Fruit fly (Drosophila melanogaster) whole organism, embryonic: Measurements from ENCODE around the gene CG31223.

Experiments used
- Antp ChIP-seq: fragments of 200-800 bp; sonication (Bioruptor generic); optimal IDR thresholded peaks from 3 replicates; lab custom pipeline; 2016; ENCODE audit warnings: missing biosample characterization, missing genetic modification characterization
- Blimp-1 ChIP-seq: fragments of 200-800 bp; sonication (Bioruptor generic); optimal IDR thresholded peaks from 3 replicates; lab custom pipeline; 2018; ENCODE audit warnings: missing biosample characterization, missing genetic modification characterization, mild to moderate bottlenecking, moderate library complexity, missing genetic modification reagents
- CG10959 ChIP-seq: fragments of 200-800 bp; sonication (Bioruptor generic); IDR thresholded peaks from 2 replicates; pipeline ENCODE4 v1.3.6; 2022; ENCODE audit warnings: missing biosample characterization, missing genetic modification characterization
- CG11093 ChIP-seq: fragments of 200-800 bp; sonication (Bioruptor generic); IDR thresholded peaks from 3 replicates; pipeline ENCODE4 v1.3.6; 2022; ENCODE audit warnings: missing biosample characterization, missing genetic modification characterization
- CG11504 ChIP-seq: fragments of 200-800 bp; sonication (Bioruptor generic); optimal IDR thresholded peaks from 3 replicates; lab custom pipeline; 2019; ENCODE audit warnings: missing biosample characterization, mild to moderate bottlenecking, missing genetic modification characterization, moderate library complexity
- CG11723 ChIP-seq: fragments of 200-800 bp; sonication (Bioruptor generic); optimal IDR thresholded peaks from 2 replicates; lab custom pipeline; 2017; ENCODE audit warnings: missing biosample characterization, mild to moderate bottlenecking, missing genetic modification characterization
- CG12219 ChIP-seq: fragments of 200-800 bp; sonication (Bioruptor generic); optimal IDR thresholded peaks from 3 replicates; lab custom pipeline; 2018; ENCODE audit warnings: missing biosample characterization, mild to moderate bottlenecking, missing genetic modification characterization
- CG12659 ChIP-seq: fragments of 200-800 bp; sonication (Bioruptor generic); optimal IDR thresholded peaks from 3 replicates; lab custom pipeline; 2017; ENCODE audit warnings: mild to moderate bottlenecking, missing biosample characterization, missing genetic modification reagents, missing genetic modification characterization
- CG13287 ChIP-seq: fragments of 200-800 bp; sonication (Bioruptor generic); IDR thresholded peaks from 2 replicates; pipeline ENCODE4 v1.3.6; 2022; ENCODE audit warnings: missing biosample characterization, missing genetic modification characterization; ENCODE audit not compliant: partially characterized antibody
- CG13424 ChIP-seq: fragments of 200-800 bp; sonication (Bioruptor generic); optimal IDR thresholded peaks from 2 replicates; lab custom pipeline; 2019; ENCODE audit warnings: missing biosample characterization, mild to moderate bottlenecking, missing genetic modification characterization, moderate library complexity
- CG13775 ChIP-seq: fragments of 200-800 bp; sonication (Bioruptor generic); optimal IDR thresholded peaks from 3 replicates; lab custom pipeline; 2017; ENCODE audit warnings: missing biosample characterization, mild to moderate bottlenecking, missing genetic modification characterization
- CG14710 ChIP-seq: fragments of 200-800 bp; sonication (Bioruptor generic); optimal IDR thresholded peaks from 3 replicates; lab custom pipeline; 2019; ENCODE audit warnings: missing biosample characterization, mild to moderate bottlenecking, missing genetic modification characterization, moderate library complexity
- CG15011 ChIP-seq: fragments of 200-800 bp; sonication (Bioruptor generic); optimal IDR thresholded peaks from 3 replicates; lab custom pipeline; 2018; ENCODE audit warnings: missing biosample characterization, mild to moderate bottlenecking, missing genetic modification characterization
- CG17385 ChIP-seq: fragments of 200-800 bp; sonication (Bioruptor generic); optimal IDR thresholded peaks from 3 replicates; lab custom pipeline; 2018; ENCODE audit warnings: missing biosample characterization, mild to moderate bottlenecking, missing genetic modification characterization
- CG17912 ChIP-seq: fragments of 200-800 bp; sonication (Bioruptor generic); optimal IDR thresholded peaks from 2 replicates; lab custom pipeline; 2018; ENCODE audit warnings: missing biosample characterization, mild to moderate bottlenecking, missing genetic modification characterization
- CG18011 ChIP-seq: fragments of 200-800 bp; sonication (Bioruptor generic); optimal IDR thresholded peaks from 2 replicates; lab custom pipeline; 2017; ENCODE audit warnings: missing biosample characterization, missing genetic modification characterization, mild to moderate bottlenecking, moderate library complexity, missing genotype
- CG2199 ChIP-seq: fragments of 200-800 bp; sonication (Bioruptor generic); IDR thresholded peaks from 3 replicates; pipeline ENCODE4 v1.3.6; 2022; ENCODE audit warnings: missing biosample characterization, missing genetic modification characterization
- CG2202 ChIP-seq: fragments of 200-800 bp; sonication (Bioruptor generic); optimal IDR thresholded peaks from 2 replicates; lab custom pipeline; 2018; ENCODE audit warnings: missing biosample characterization, mild to moderate bottlenecking, missing genetic modification characterization
- CG30403 ChIP-seq: fragments of 200-800 bp; sonication (Bioruptor generic); optimal IDR thresholded peaks from 3 replicates; lab custom pipeline; 2016; ENCODE audit warnings: missing biosample characterization, missing genetic modification characterization
- CG32767 ChIP-seq: fragments of 200-800 bp; sonication (Bioruptor generic); IDR thresholded peaks from 2 replicates; pipeline ENCODE4 v1.3.6; 2022; ENCODE audit warnings: missing biosample characterization, missing genetic modification characterization
- CG3281 ChIP-seq: fragments of 200-800 bp; sonication (Bioruptor generic); optimal IDR thresholded peaks from 3 replicates; lab custom pipeline; 2017; ENCODE audit warnings: missing biosample characterization, mild to moderate bottlenecking, missing genetic modification characterization
- CG3838 ChIP-seq: fragments of 200-800 bp; sonication (Bioruptor generic); optimal IDR thresholded peaks from 3 replicates; lab custom pipeline; 2016; ENCODE audit warnings: missing biosample characterization, missing genetic modification characterization
- CG7556 ChIP-seq: fragments of 200-800 bp; sonication (Bioruptor generic); optimal IDR thresholded peaks from 2 replicates; lab custom pipeline; 2017; ENCODE audit warnings: missing biosample characterization, mild to moderate bottlenecking, missing genetic modification characterization
- CG8944 ChIP-seq: fragments of 200-800 bp; sonication (Bioruptor generic); optimal IDR thresholded peaks from 3 replicates; lab custom pipeline; 2016; ENCODE audit warnings: missing biosample characterization, missing genetic modification characterization
- Dp ChIP-seq: fragments of 200-800 bp; sonication (Bioruptor generic); optimal IDR thresholded peaks from 2 replicates; lab custom pipeline; 2018; ENCODE audit warnings: missing biosample characterization, mild to moderate bottlenecking, missing genetic modification characterization, moderate library complexity
- ERR ChIP-seq: fragments of 200-800 bp; sonication (Bioruptor generic); optimal IDR thresholded peaks from 2 replicates; lab custom pipeline; 2016; ENCODE audit warnings: missing biosample characterization, missing genetic modification characterization
- Ets97D ChIP-seq: fragments of 200-800 bp; sonication (Bioruptor generic); optimal IDR thresholded peaks from 3 replicates; lab custom pipeline; 2016; ENCODE audit warnings: missing biosample characterization, missing genetic modification characterization
- Hr39 ChIP-seq: fragments of >200 bp; optimal IDR thresholded peaks from 2 replicates; lab custom pipeline; 2017
- Mes4 ChIP-seq: fragments of 200-800 bp; sonication (Bioruptor generic); optimal IDR thresholded peaks from 2 replicates; lab custom pipeline; 2016; ENCODE audit warnings: missing biosample characterization, missing genetic modification characterization
- Nf-YB ChIP-seq: fragments of 200-800 bp; sonication (Bioruptor generic); optimal IDR thresholded peaks from 3 replicates; lab custom pipeline; 2019; ENCODE audit warnings: missing biosample characterization, mild to moderate bottlenecking, missing genetic modification characterization, moderate library complexity
- Oli ChIP-seq: fragments of 200-800 bp; sonication (Bioruptor generic); optimal IDR thresholded peaks from 2 replicates; lab custom pipeline; 2018; ENCODE audit warnings: missing biosample characterization, mild to moderate bottlenecking, missing genetic modification characterization, moderate library complexity
- Opbp ChIP-seq: fragments of 200-800 bp; sonication (Bioruptor generic); IDR thresholded peaks from 3 replicates; pipeline ENCODE4 v1.3.6; 2022; ENCODE audit warnings: missing biosample characterization, missing genetic modification characterization; ENCODE audit not compliant: partially characterized antibody
- Rx ChIP-seq: fragments of 200-800 bp; sonication (Bioruptor generic); IDR thresholded peaks from 2 replicates; pipeline ENCODE4 v1.3.6; 2022; ENCODE audit warnings: missing biosample characterization, missing genetic modification characterization
- Side ChIP-seq: fragments of 200-800 bp; sonication (Bioruptor generic); optimal IDR thresholded peaks from 2 replicates; lab custom pipeline; 2016; ENCODE audit warnings: missing biosample characterization, missing genetic modification characterization
- TFAM ChIP-seq: fragments of 200-800 bp; sonication (Bioruptor generic); optimal IDR thresholded peaks from 2 replicates; lab custom pipeline; 2017; ENCODE audit warnings: missing biosample characterization, missing genetic modification characterization, inconsistent platforms
- Tbp ChIP-seq: fragments of >200 bp; optimal IDR thresholded peaks from 2 replicates; lab custom pipeline; 2018; ENCODE audit warnings: missing biosample characterization, missing genetic modification characterization
- ase ChIP-seq: fragments of 200-800 bp; sonication (Bioruptor generic); IDR thresholded peaks from 3 replicates; pipeline ENCODE4 v1.3.6; 2022; ENCODE audit warnings: missing biosample characterization, missing genetic modification characterization
- bcd ChIP-seq: fragments of 200-800 bp; sonication (Bioruptor generic); optimal IDR thresholded peaks from 2 replicates; lab custom pipeline; 2017; ENCODE audit warnings: missing biosample characterization, mild to moderate bottlenecking, missing genetic modification characterization
- cad ChIP-seq: fragments of >200 bp; optimal IDR thresholded peaks from 2 replicates; lab custom pipeline; 2017; ENCODE audit warnings: missing biosample characterization, missing genetic modification characterization
- caup ChIP-seq: fragments of 200-800 bp; sonication (Bioruptor generic); optimal IDR thresholded peaks from 3 replicates; lab custom pipeline; 2017; ENCODE audit warnings: missing biosample characterization, mild to moderate bottlenecking, missing genetic modification characterization, moderate library complexity; ENCODE audit not compliant: severe bottlenecking
- dimm ChIP-seq: fragments of 200-800 bp; sonication (Bioruptor generic); IDR thresholded peaks from 2 replicates; pipeline ENCODE4 v1.3.6; 2022; ENCODE audit warnings: missing biosample characterization, missing genetic modification characterization
- ftz-f1 ChIP-seq: fragments of 200-800 bp; sonication (Bioruptor generic); optimal IDR thresholded peaks from 2 replicates; lab custom pipeline; 2016; ENCODE audit warnings: missing biosample characterization, missing genetic modification characterization
- fu2 ChIP-seq: fragments of 200-800 bp; sonication (Bioruptor generic); optimal IDR thresholded peaks from 2 replicates; lab custom pipeline; 2016; ENCODE audit warnings: missing biosample characterization, missing genetic modification characterization
- lilli ChIP-seq: fragments of 200-800 bp; sonication (Bioruptor generic); optimal IDR thresholded peaks from 3 replicates; lab custom pipeline; 2016; ENCODE audit warnings: missing biosample characterization, missing genetic modification characterization
- lmd ChIP-seq: fragments of 200-800 bp; sonication (Bioruptor generic); IDR thresholded peaks from 2 replicates; pipeline ENCODE4 v1.3.6; 2022; ENCODE audit warnings: missing biosample characterization, missing genetic modification characterization
- luna ChIP-seq: fragments of 200-800 bp; sonication (Bioruptor generic); optimal IDR thresholded peaks from 2 replicates; lab custom pipeline; 2016; ENCODE audit warnings: missing biosample characterization, missing genetic modification characterization
- otp ChIP-seq: fragments of 200-800 bp; sonication (Bioruptor generic); IDR thresholded peaks from 3 replicates; pipeline ENCODE4, ENCODE4 v1.3.6; 2022; ENCODE audit warnings: missing biosample characterization, missing genetic modification characterization
- phol ChIP-seq: fragments of 200-800 bp; sonication (Bioruptor generic); optimal IDR thresholded peaks from 3 replicates; lab custom pipeline; 2018; ENCODE audit warnings: missing biosample characterization, mild to moderate bottlenecking, missing genetic modification characterization, moderate library complexity
- psq ChIP-seq: fragments of 200-800 bp; sonication (Bioruptor generic); optimal IDR thresholded peaks from 2 replicates; lab custom pipeline; 2017; ENCODE audit warnings: missing biosample characterization, missing genetic modification characterization
- scrt ChIP-seq: fragments of 200-800 bp; sonication (Bioruptor generic); optimal IDR thresholded peaks from 2 replicates; lab custom pipeline; 2018; ENCODE audit warnings: missing biosample characterization, mild to moderate bottlenecking, missing genetic modification characterization, moderate library complexity
- stwl ChIP-seq: fragments of 200-800 bp; sonication (Bioruptor generic); optimal IDR thresholded peaks from 3 replicates; lab custom pipeline; 2018; ENCODE audit warnings: missing biosample characterization, mild to moderate bottlenecking, missing genetic modification characterization, moderate library complexity
- toy ChIP-seq: fragments of 200-800 bp; sonication (Bioruptor generic); IDR thresholded peaks from 2 replicates; pipeline ENCODE4 v1.3.6; 2022; ENCODE audit warnings: missing biosample characterization, missing genetic modification characterization

CG31223 gene

DNA sequence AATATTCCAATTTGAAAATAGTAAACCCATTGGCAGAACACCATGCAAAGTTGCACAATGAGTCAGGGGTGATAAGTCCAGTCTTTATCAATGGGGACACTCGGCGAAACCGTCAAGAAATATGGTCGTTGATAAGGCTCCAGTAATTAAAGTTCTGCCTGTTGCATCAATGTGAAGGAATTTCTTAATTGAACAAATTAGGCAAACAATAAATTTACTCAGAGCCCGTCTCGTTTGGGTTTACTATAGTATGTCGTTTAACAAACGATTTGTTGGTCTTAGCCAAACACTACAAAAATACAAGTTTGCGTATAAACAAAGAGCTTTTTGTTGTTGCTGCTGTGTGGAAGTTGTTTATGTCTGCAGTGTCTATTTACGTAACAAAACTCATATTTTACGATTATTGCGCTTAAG is 3.9 kb downstream of the CG31223 start (continued):
- no peak for TF ChIP-seq Nf-YB (GFP tag; lab: Kevin White, UChicago)
- TF ChIP-seq Oli (tag; lab: Kevin White, UChicago): peak; percentile 44
- TF ChIP-seq Side (GFP tag; lab: Kevin White, UChicago): no peak
- TF ChIP-seq Antp (GFP tag; lab: Kevin White, UChicago): no peak
- TF ChIP-seq ftz-f1 (GFP tag; lab: Kevin White, UChicago): no peak
- TF ChIP-seq TFAM (GFP tag; lab: Kevin White, UChicago): no peak
- TF ChIP-seq phol (tag; lab: Kevin White, UChicago): no peak
- no peak for TF ChIP-seq toy (GFP tag; lab: Robert Waterston, UW)
- TF ChIP-seq CG14710 (tag; lab: Kevin White, UChicago): no peak
- no peak for TF ChIP-seq CG32767 (GFP tag; lab: Robert Waterston, UW)
- TF ChIP-seq otp (GFP tag; lab: Robert Waterston, UW): 0 out of 3 replicates have a peak, but pooled peaks have one; percentile 23
- TF ChIP-seq CG12219 (GFP tag; lab: Kevin White, UChicago): peak; percentile 62
- TF ChIP-seq CG15011 (GFP tag; lab: Kevin White, UChicago): peak; percentile 66
- TF ChIP-seq Rx (GFP tag; lab: Robert Waterston, UW): no peak
- peak; percentile 38 for TF ChIP-seq CG17385 (GFP tag; lab: Kevin White, UChicago)
- no peak for TF ChIP-seq CG18011
- peak; percentile 35 for TF ChIP-seq CG7556 (GFP tag; lab: Kevin White, UChicago)
- peak; percentile 33 for TF ChIP-seq bcd
- no peak for TF ChIP-seq Tbp
- no peak for TF ChIP-seq CG8944 (GFP tag; lab: Kevin White, UChicago)
- TF ChIP-seq CG12659 (GFP tag; lab: Kevin White, UChicago): peak; percentile 34
- no peak for TF ChIP-seq psq (GFP tag; lab: Kevin White, UChicago)
- TF ChIP-seq scrt (GFP tag; lab: Kevin White, UChicago): peak; percentile 21
- TF ChIP-seq CG2202 (tag; lab: Kevin White, UChicago): peak; percentile 14
- no peak for TF ChIP-seq Opbp (GFP tag; lab: Robert Waterston, UW)
- TF ChIP-seq CG10959 (GFP tag; lab: Robert Waterston, UW): no peak
- peak; percentile 39 for TF ChIP-seq CG11723 (GFP tag; lab: Kevin White, UChicago)
- TF ChIP-seq dimm (GFP tag; lab: Robert Waterston, UW): no peak
- peak; percentile 69 for TF ChIP-seq caup
- peak; percentile 55 for TF ChIP-seq Blimp-1 (GFP tag; lab: Kevin White, UChicago)
- TF ChIP-seq ase (GFP tag; lab: Robert Waterston, UW): no peak
- no peak for TF ChIP-seq lilli
- no peak for TF ChIP-seq Dp
- no peak for TF ChIP-seq CG2199 (GFP tag; lab: Robert Waterston, UW)
- peak; percentile 9 for TF ChIP-seq CG13424
- TF ChIP-seq ERR: no peak
- no peak for TF ChIP-seq cad (GFP tag; lab: Kevin White, UChicago)
- no peak for TF ChIP-seq stwl (tag; lab: Kevin White, UChicago)
- TF ChIP-seq Mes4: no peak
- no peak for TF ChIP-seq CG3838
- TF ChIP-seq CG13775 (GFP tag; lab: Kevin White, UChicago): no peak
- no peak for TF ChIP-seq CG13287 (GFP tag; lab: Robert Waterston, UW)
- TF ChIP-seq Hr39 (lab: Kevin White, UChicago): no peak
- TF ChIP-seq CG3281 (GFP tag; lab: Kevin White, UChicago): peak; percentile 66
- no peak for TF ChIP-seq lmd (GFP tag; lab: Robert Waterston, UW)
- no peak for TF ChIP-seq fu2 (GFP tag; lab: Kevin White, UChicago)
- no peak for TF ChIP-seq CG30403 (GFP tag; lab: Kevin White, UChicago)
- TF ChIP-seq CG11093 (GFP tag; lab: Robert Waterston, UW): no peak
- no peak for TF ChIP-seq luna (GFP tag; lab: Kevin White, UChicago)
- TF ChIP-seq CG11504: peak; percentile 40
- no peak for TF ChIP-seq CG17912 (GFP tag; lab: Kevin White, UChicago)
- TF ChIP-seq Ets97D (GFP tag; lab: Kevin White, UChicago): no peak
